Fruit fly (Drosophila melanogaster) whole organism, embryonic: ENCODE measurements around the gene NimB3.

ENCODE experiments used
- Adf1 ChIP-seq: fragments of 200-800 bp; sonication (Bioruptor generic); IDR thresholded peaks from 2 replicates; pipeline ENCODE4 v1.3.6; 2022; ENCODE audit warnings: missing biosample characterization, missing genetic modification characterization
- Atf6 ChIP-seq: fragments of 200-800 bp; sonication (Bioruptor generic); IDR thresholded peaks from 2 replicates; pipeline ENCODE4 v1.3.6; 2022; ENCODE audit warnings: missing biosample characterization, missing genetic modification characterization
- B-H1 ChIP-seq: fragments of 200-800 bp; sonication (Bioruptor generic); IDR thresholded peaks from 3 replicates; pipeline ENCODE4 v1.3.6; 2022; ENCODE audit warnings: missing biosample characterization, missing genetic modification characterization
- B-H2 ChIP-seq: fragments of 200-800 bp; sonication (Bioruptor generic); optimal IDR thresholded peaks from 2 replicates; lab custom pipeline; 2018; ENCODE audit warnings: missing biosample characterization, mild to moderate bottlenecking, missing genetic modification characterization
- Bdp1 ChIP-seq: fragments of 200-800 bp; sonication (Bioruptor generic); optimal IDR thresholded peaks from 3 replicates; lab custom pipeline; 2016; ENCODE audit warnings: missing biosample characterization, missing genetic modification characterization
- C15 ChIP-seq: fragments of 200-800 bp; sonication (Bioruptor generic); IDR thresholded peaks from 3 replicates; pipeline ENCODE4 v1.3.6; 2022; ENCODE audit warnings: missing biosample characterization, missing genetic modification characterization
- CG10321 ChIP-seq: fragments of 200-800 bp; sonication (Bioruptor generic); IDR thresholded peaks from 2 replicates; pipeline ENCODE4 v1.3.6; 2022; ENCODE audit warnings: missing biosample characterization, missing genetic modification characterization
- CG10431 ChIP-seq: fragments of 200-800 bp; sonication (Bioruptor generic); optimal IDR thresholded peaks from 3 replicates; lab custom pipeline; 2018; ENCODE audit warnings: missing biosample characterization, mild to moderate bottlenecking, missing genetic modification characterization
- CG11504 ChIP-seq: fragments of 200-800 bp; sonication (Bioruptor generic); optimal IDR thresholded peaks from 3 replicates; lab custom pipeline; 2019; ENCODE audit warnings: missing biosample characterization, mild to moderate bottlenecking, missing genetic modification characterization, moderate library complexity
- CG12071 ChIP-seq: fragments of 200-800 bp; sonication (Bioruptor generic); optimal IDR thresholded peaks from 3 replicates; lab custom pipeline; 2018; ENCODE audit warnings: missing biosample characterization, mild to moderate bottlenecking, missing genetic modification characterization
- CG15514 ChIP-seq: fragments of 200-800 bp; sonication (Bioruptor generic); optimal IDR thresholded peaks from 3 replicates; lab custom pipeline; 2017; ENCODE audit warnings: missing biosample characterization, missing genetic modification characterization, mild to moderate bottlenecking, moderate library complexity, missing genetic modification reagents
- CG1647 ChIP-seq: fragments of 200-800 bp; sonication (Bioruptor generic); optimal IDR thresholded peaks from 3 replicates; lab custom pipeline; 2016; ENCODE audit warnings: missing biosample characterization, missing genetic modification characterization
- CG17612 ChIP-seq: fragments of 200-800 bp; sonication (Bioruptor generic); IDR thresholded peaks from 2 replicates; pipeline ENCODE4 v1.3.6; 2022; ENCODE audit warnings: missing biosample characterization, missing genetic modification characterization
- CG1832 ChIP-seq: fragments of 200-800 bp; sonication (Bioruptor generic); optimal IDR thresholded peaks from 2 replicates; lab custom pipeline; 2017; ENCODE audit warnings: missing biosample characterization, mild to moderate bottlenecking, missing genetic modification characterization, inconsistent platforms
- CG3995 ChIP-seq: fragments of 200-800 bp; sonication (Bioruptor generic); optimal IDR thresholded peaks from 3 replicates; lab custom pipeline; 2016; ENCODE audit warnings: missing biosample characterization, missing genetic modification characterization
- CG4360 ChIP-seq: fragments of 200-800 bp; sonication (Bioruptor generic); IDR thresholded peaks from 2 replicates; pipeline ENCODE4 v1.3.6; 2022; ENCODE audit warnings: missing biosample characterization, missing genetic modification characterization
- CG4820 ChIP-seq: fragments of 200-800 bp; sonication (Bioruptor generic); optimal IDR thresholded peaks from 3 replicates; lab custom pipeline; 2016; ENCODE audit warnings: missing biosample characterization, missing genetic modification characterization
- CG5180 ChIP-seq: fragments of 200-800 bp; sonication (Bioruptor generic); optimal IDR thresholded peaks from 3 replicates; lab custom pipeline; 2017; ENCODE audit warnings: missing biosample characterization, missing genetic modification characterization, mild to moderate bottlenecking, moderate library complexity, missing genetic modification reagents
- CG7357 ChIP-seq: fragments of 200-800 bp; sonication (Bioruptor generic); IDR thresholded peaks from 3 replicates; pipeline ENCODE4 v1.3.6; 2022; ENCODE audit warnings: missing biosample characterization, missing genetic modification characterization
- CG7556 ChIP-seq: fragments of 200-800 bp; sonication (Bioruptor generic); optimal IDR thresholded peaks from 2 replicates; lab custom pipeline; 2017; ENCODE audit warnings: missing biosample characterization, mild to moderate bottlenecking, missing genetic modification characterization
- CG7987 ChIP-seq: fragments of 200-800 bp; sonication (Bioruptor generic); optimal IDR thresholded peaks from 2 replicates; lab custom pipeline; 2018; ENCODE audit warnings: missing biosample characterization, mild to moderate bottlenecking, missing genetic modification characterization, moderate library complexity
- CG9876 ChIP-seq: fragments of 200-800 bp; sonication (Bioruptor generic); optimal IDR thresholded peaks from 2 replicates; lab custom pipeline; 2016; ENCODE audit warnings: missing biosample characterization, missing genetic modification characterization
- CHES-1-like ChIP-seq: fragments of 200-800 bp; sonication (Bioruptor generic); optimal IDR thresholded peaks from 2 replicates; lab custom pipeline; 2016; ENCODE audit warnings: missing biosample characterization, missing genetic modification characterization
- CoRest ChIP-seq: fragments of 200-800 bp; sonication (Bioruptor generic); optimal IDR thresholded peaks from 3 replicates; lab custom pipeline; 2018; ENCODE audit warnings: missing biosample characterization, mild to moderate bottlenecking, missing genetic modification characterization, moderate library complexity
- Fer1 ChIP-seq: fragments of 200-800 bp; sonication (Bioruptor generic); optimal IDR thresholded peaks from 2 replicates; lab custom pipeline; 2017; ENCODE audit warnings: missing biosample characterization, mild to moderate bottlenecking, missing genetic modification characterization
- HLH3B ChIP-seq: fragments of 200-800 bp; sonication (Bioruptor generic); IDR thresholded peaks from 2 replicates; pipeline ENCODE4 v1.3.6; 2022; ENCODE audit warnings: missing biosample characterization, missing genetic modification characterization
- Hey ChIP-seq: fragments of 200-800 bp; sonication (Bioruptor generic); optimal IDR thresholded peaks from 3 replicates; lab custom pipeline; 2018; ENCODE audit warnings: missing biosample characterization, mild to moderate bottlenecking, missing genetic modification characterization
- Hmr ChIP-seq: fragments of 200-800 bp; sonication (Bioruptor generic); optimal IDR thresholded peaks from 3 replicates; lab custom pipeline; 2017; ENCODE audit warnings: mild to moderate bottlenecking, missing biosample characterization, missing genetic modification reagents, missing genetic modification characterization
- Jarid2 ChIP-seq: fragments of 200-800 bp; sonication (Bioruptor generic); optimal IDR thresholded peaks from 3 replicates; lab custom pipeline; 2017; ENCODE audit warnings: mild to moderate bottlenecking, missing biosample characterization, missing genetic modification reagents, missing genetic modification characterization
- Nf-YA ChIP-seq: fragments of 200-800 bp; sonication (Bioruptor generic); IDR thresholded peaks from 2 replicates; pipeline ENCODE4 v1.3.6; 2022; ENCODE audit warnings: missing biosample characterization, missing genetic modification characterization
- Pdp1 ChIP-seq, 2 experiments: fragments of 200-800 bp; sonication (Bioruptor generic); optimal IDR thresholded peaks; 3 replicates each; lab custom pipeline; 2016; ENCODE audit warnings: missing biosample characterization in 2 of 2, missing genetic modification characterization in 2 of 2, mild to moderate bottlenecking in 1 of 2, moderate library complexity in 1 of 2
- Rx ChIP-seq: fragments of 200-800 bp; sonication (Bioruptor generic); IDR thresholded peaks from 2 replicates; pipeline ENCODE4 v1.3.6; 2022; ENCODE audit warnings: missing biosample characterization, missing genetic modification characterization
- Sin3A ChIP-seq: fragments of >200 bp; optimal IDR thresholded peaks from 2 replicates; lab custom pipeline; 2018
- TFAM ChIP-seq: fragments of 200-800 bp; sonication (Bioruptor generic); optimal IDR thresholded peaks from 2 replicates; lab custom pipeline; 2017; ENCODE audit warnings: missing biosample characterization, missing genetic modification characterization, inconsistent platforms
- Usf ChIP-seq: fragments of 200-800 bp; sonication (Bioruptor generic); optimal IDR thresholded peaks from 2 replicates; lab custom pipeline; 2017; ENCODE audit warnings: missing genotype, missing biosample characterization, missing genetic modification characterization
- ac ChIP-seq: fragments of 200-800 bp; sonication (Bioruptor generic); optimal IDR thresholded peaks from 3 replicates; lab custom pipeline; 2017; ENCODE audit warnings: missing biosample characterization, mild to moderate bottlenecking, missing genetic modification characterization
- al ChIP-seq: fragments of 200-800 bp; sonication (Bioruptor generic); IDR thresholded peaks from 2 replicates; pipeline ENCODE4 v1.3.6; 2022; ENCODE audit warnings: missing biosample characterization, missing genetic modification characterization
- amos ChIP-seq: fragments of 200-800 bp; sonication (Bioruptor generic); IDR thresholded peaks from 2 replicates; pipeline ENCODE4 v1.3.6; 2022; ENCODE audit warnings: missing biosample characterization, missing genetic modification characterization; ENCODE audit not compliant: partially characterized antibody
- aop ChIP-seq: fragments of 200-800 bp; sonication (Bioruptor generic); IDR thresholded peaks from 2 replicates; pipeline ENCODE4 v1.3.6; 2022; ENCODE audit warnings: missing biosample characterization, missing genetic modification characterization
- bsh ChIP-seq, 2 experiments: fragments of 200-800 bp; sonication (Bioruptor generic); optimal IDR thresholded peaks; 2 replicates each; lab custom pipeline; 2017 to 2018; ENCODE audit warnings: mild to moderate bottlenecking in 2 of 2, missing biosample characterization in 2 of 2, missing genetic modification characterization in 2 of 2, moderate library complexity in 1 of 2
- cwo ChIP-seq: fragments of 200-800 bp; sonication (Bioruptor generic); optimal IDR thresholded peaks from 3 replicates; lab custom pipeline; 2017; ENCODE audit warnings: missing biosample characterization, missing genetic modification characterization, mild to moderate bottlenecking, moderate library complexity, missing genetic modification reagents
- grau ChIP-seq: fragments of 200-800 bp; optimal IDR thresholded peaks from 3 replicates; lab custom pipeline; 2019; ENCODE audit warnings: missing biosample characterization, mild to moderate bottlenecking, missing genetic modification characterization, moderate library complexity
- grn ChIP-seq: fragments of 200-800 bp; sonication (Bioruptor generic); optimal IDR thresholded peaks from 3 replicates; lab custom pipeline; 2017; ENCODE audit warnings: missing biosample characterization, missing genetic modification characterization
- lab ChIP-seq: fragments of 200-800 bp; sonication (Bioruptor generic); optimal IDR thresholded peaks from 3 replicates; lab custom pipeline; 2017; ENCODE audit warnings: missing biosample characterization, missing genetic modification characterization, mild to moderate bottlenecking, moderate library complexity, missing genetic modification reagents
- mirr ChIP-seq: fragments of 200-800 bp; sonication (Bioruptor generic); optimal IDR thresholded peaks from 3 replicates; lab custom pipeline; 2018; ENCODE audit warnings: missing biosample characterization, mild to moderate bottlenecking, missing genetic modification characterization
- p53 ChIP-seq: fragments of 200-800 bp; sonication (Bioruptor generic); optimal IDR thresholded peaks from 2 replicates; lab custom pipeline; 2016; ENCODE audit warnings: missing biosample characterization, missing genetic modification characterization
- rib ChIP-seq: fragments of 200-800 bp; sonication (Bioruptor generic); IDR thresholded peaks from 2 replicates; pipeline ENCODE4 v1.3.6; 2022; ENCODE audit warnings: missing biosample characterization, missing genetic modification characterization
- schlank ChIP-seq: fragments of 200-800 bp; sonication (Bioruptor generic); optimal IDR thresholded peaks from 2 replicates; lab custom pipeline; 2018; ENCODE audit warnings: missing biosample characterization, mild to moderate bottlenecking, missing genetic modification characterization
- sob ChIP-seq: fragments of 200-800 bp; sonication (Bioruptor generic); IDR thresholded peaks from 2 replicates; pipeline ENCODE4 v1.3.6; 2022; ENCODE audit warnings: missing biosample characterization, missing genetic modification characterization
- sqz ChIP-seq: fragments of 200-800 bp; sonication (Bioruptor generic); optimal IDR thresholded peaks from 3 replicates; lab custom pipeline; 2018; ENCODE audit warnings: missing biosample characterization, mild to moderate bottlenecking, missing genetic modification characterization
- tin ChIP-seq: fragments of 200-800 bp; sonication (Bioruptor generic); optimal IDR thresholded peaks from 3 replicates; lab custom pipeline; 2016; ENCODE audit warnings: missing biosample characterization, missing genetic modification characterization
- zfh1 ChIP-seq: fragments of 200-800 bp; sonication (Bioruptor generic); IDR thresholded peaks from 3 replicates; pipeline ENCODE4 v1.3.6; 2022; ENCODE audit warnings: missing biosample characterization, missing genetic modification characterization

Gene NimB3

DNA sequence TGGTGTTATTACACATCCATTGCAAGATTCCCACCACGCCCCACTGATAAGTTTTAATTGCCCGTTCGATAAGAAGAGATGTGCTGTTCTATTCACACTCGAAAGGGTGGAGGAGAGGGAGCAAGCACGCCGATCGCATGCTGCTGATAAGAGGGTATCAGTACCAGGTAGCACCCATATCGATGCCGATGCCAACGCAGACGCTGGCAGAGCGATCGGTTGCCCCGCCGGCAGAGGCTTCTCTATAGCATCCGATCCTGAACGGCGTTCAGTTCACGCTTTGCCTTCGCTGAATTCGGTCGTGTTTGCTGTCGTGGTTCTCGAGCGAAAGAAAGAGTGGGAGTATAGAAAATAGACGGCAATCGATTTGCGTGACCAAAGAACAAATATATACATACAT, 45.7 kb upstream of the NimB3 start (continued):
- TF ChIP-seq cwo (GFP tag; lab: Kevin White, UChicago) (peak; percentile 89), Nf-YA (GFP tag; lab: Robert Waterston, UW) (no peak), Hmr (GFP tag; lab: Kevin White, UChicago) (peak; percentile 34), mirr (GFP tag; lab: Kevin White, UChicago) (peak; percentile 86), CHES-1-like (GFP tag; lab: Kevin White, UChicago) (no peak), grn (GFP tag; lab: Kevin White, UChicago) (peak; percentile 98), CG17612 (GFP tag; lab: Robert Waterston, UW) (no peak), CG10321 (GFP tag; lab: Robert Waterston, UW) (no peak), ac (no peak), tin (GFP tag; lab: Kevin White, UChicago) (no peak), B-H1 (no peak), C15 (GFP tag; lab: Robert Waterston, UW) (no peak), CG9876 (GFP tag; lab: Kevin White, UChicago) (peak; percentile 15), CG4360 (no peak), CG7357 (GFP tag; lab: Robert Waterston, UW) (no peak), B-H2 (GFP tag; lab: Kevin White, UChicago) (peak; percentile 17), aop (GFP tag; lab: Robert Waterston, UW) (no peak), CG5180 (peak; percentile 23), Sin3A (lab: Kevin White, UChicago) (no peak), rib (peak; percentile 52; the same call in 1 of the 2 replicates), Rx (GFP tag; lab: Robert Waterston, UW) (no peak), CG3995 (GFP tag; lab: Kevin White, UChicago) (no peak), zfh1 (GFP tag; lab: Robert Waterston, UW) (peak; percentile 57; the same call in 1 of the 3 replicates), p53 (no peak), CG7556 (no peak), Atf6 (GFP tag; lab: Robert Waterston, UW) (no peak), grau (no peak), CoRest (no peak), CG10431 (GFP tag; lab: Kevin White, UChicago) (no peak), amos (GFP tag; lab: Robert Waterston, UW) (peak; percentile 30; the same call in 1 of the 2 replicates), al (GFP tag; lab: Robert Waterston, UW) (0 out of 2 replicates have a peak, but pooled peaks have one; percentile 21), CG1832 (GFP tag; lab: Kevin White, UChicago) (no peak), CG7987 (GFP tag; lab: Kevin White, UChicago) (peak; percentile 72), sob (GFP tag; lab: Robert Waterston, UW) (no peak; the same call in 1 of the 2 replicates), Usf (GFP tag; lab: Kevin White, UChicago) (no peak), Pdp1 (GFP tag; optimal IDR thresholded peaks at IDR 0.05; lab: Kevin White, UChicago) (peak in 1 of 2 experiments; percentile 39), Fer1 (GFP tag; lab: Kevin White, UChicago) (peak; percentile 12), Adf1 (peak; percentile 96), CG12071 (peak; percentile 5), CG1647 (no peak), lab (peak; percentile 41), Bdp1 (no peak), bsh (GFP tag; optimal IDR thresholded peaks at IDR 0.05; lab: Kevin White, UChicago) (no peak), sqz (GFP tag; lab: Kevin White, UChicago) (no peak), CG4820 (no peak), schlank (tag; lab: Kevin White, UChicago) (no peak), Hey (tag; lab: Kevin White, UChicago) (peak; percentile 63), CG15514 (no peak), HLH3B (GFP tag; lab: Robert Waterston, UW) (no peak), CG11504 (tag; lab: Kevin White, UChicago) (no peak), Jarid2 (GFP tag; lab: Kevin White, UChicago) (peak; percentile 38), TFAM (GFP tag; lab: Kevin White, UChicago) (no peak)
